Worm (Caenorhabditis elegans): ENCODE data around the gene K06A4.2.

DNA sequence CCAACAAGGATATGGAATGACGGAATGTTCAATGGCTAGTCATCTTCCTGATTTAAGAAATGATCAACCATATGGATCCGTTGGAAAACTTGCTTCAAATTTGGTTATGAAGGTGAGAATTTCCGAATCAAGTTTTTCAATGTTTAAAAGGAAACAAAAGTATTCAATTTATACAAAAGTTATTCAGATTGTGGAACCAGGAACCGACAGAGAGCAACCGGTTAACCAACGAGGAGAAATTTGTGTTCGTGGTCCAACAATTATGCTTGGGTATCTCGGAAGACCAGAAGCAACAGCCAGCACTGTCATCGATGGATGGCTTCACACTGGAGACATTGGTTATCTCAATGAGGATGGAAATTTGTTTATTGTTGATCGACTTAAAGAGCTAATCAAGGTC is 25.6 kb downstream of the K06A4.2 start:
- TF ChIP-seq dao-5 (tag; optimal IDR thresholded peaks at IDR 0.05) (no peak), W03F9.2 (tag; optimal IDR thresholded peaks at IDR 0.05) (no peak), him-1 (tag; optimal IDR thresholded peaks at IDR 0.05) (no peak)
